Fruit fly (Drosophila melanogaster) whole organism, embryonic: ENCODE data around the gene CG44044.

ENCODE experiments used
- Adf1 ChIP-seq: fragments of 200-800 bp; sonication (Bioruptor generic); IDR thresholded peaks from 2 replicates; pipeline ENCODE4 v1.3.6; 2022; ENCODE audit warnings: missing biosample characterization, missing genetic modification characterization
- Atf3 ChIP-seq: fragments of 200-800 bp; sonication (Bioruptor generic); optimal IDR thresholded peaks from 3 replicates; lab custom pipeline; 2016; ENCODE audit warnings: missing biosample characterization, missing genetic modification characterization
- BEAF-32 ChIP-seq: fragments of 200-800 bp; sonication (Bioruptor generic); optimal IDR thresholded peaks from 3 replicates; lab custom pipeline; 2017; ENCODE audit warnings: missing biosample characterization, missing genetic modification characterization, mild to moderate bottlenecking, moderate library complexity, missing genetic modification reagents
- CG11398 ChIP-seq: fragments of 200-800 bp; sonication (Bioruptor generic); optimal IDR thresholded peaks from 2 replicates; lab custom pipeline; 2016; ENCODE audit warnings: missing biosample characterization, missing genetic modification characterization
- CG11696 ChIP-seq: fragments of 200-800 bp; sonication (Bioruptor generic); IDR thresholded peaks from 2 replicates; pipeline ENCODE4 v1.3.6; 2022; ENCODE audit warnings: missing biosample characterization, missing genetic modification characterization
- CG12104 ChIP-seq: fragments of 200-800 bp; sonication (Bioruptor generic); optimal IDR thresholded peaks from 3 replicates; lab custom pipeline; 2016; ENCODE audit warnings: missing biosample characterization, missing genetic modification characterization
- CG12155 ChIP-seq: fragments of 200-800 bp; sonication (Bioruptor generic); optimal IDR thresholded peaks from 3 replicates; lab custom pipeline; 2016; ENCODE audit warnings: missing biosample characterization, missing genetic modification characterization
- CG12659 ChIP-seq: fragments of 200-800 bp; sonication (Bioruptor generic); optimal IDR thresholded peaks from 3 replicates; lab custom pipeline; 2017; ENCODE audit warnings: mild to moderate bottlenecking, missing biosample characterization, missing genetic modification reagents, missing genetic modification characterization
- CG14014 ChIP-seq: fragments of 200-800 bp; sonication (Bioruptor generic); IDR thresholded peaks from 2 replicates; pipeline ENCODE4 v1.3.6; 2022; ENCODE audit warnings: missing biosample characterization, missing genetic modification characterization
- CG14050 ChIP-seq: fragments of 200-800 bp; sonication (Bioruptor generic); IDR thresholded peaks from 3 replicates; pipeline ENCODE4 v1.3.6; 2022; ENCODE audit warnings: missing biosample characterization, missing genetic modification characterization
- CG15514 ChIP-seq: fragments of 200-800 bp; sonication (Bioruptor generic); optimal IDR thresholded peaks from 3 replicates; lab custom pipeline; 2017; ENCODE audit warnings: missing biosample characterization, missing genetic modification characterization, mild to moderate bottlenecking, moderate library complexity, missing genetic modification reagents
- CG17186 ChIP-seq: fragments of 200-800 bp; sonication (Bioruptor generic); optimal IDR thresholded peaks from 3 replicates; lab custom pipeline; 2017; ENCODE audit warnings: missing biosample characterization, missing genetic modification reagents, missing genetic modification characterization
- CG2120 ChIP-seq: fragments of 200-800 bp; sonication (Bioruptor generic); optimal IDR thresholded peaks from 3 replicates; lab custom pipeline; 2016; ENCODE audit warnings: missing biosample characterization, missing genetic modification characterization
- CG2202 ChIP-seq: fragments of 200-800 bp; sonication (Bioruptor generic); optimal IDR thresholded peaks from 2 replicates; lab custom pipeline; 2018; ENCODE audit warnings: missing biosample characterization, mild to moderate bottlenecking, missing genetic modification characterization
- CG2678 ChIP-seq: fragments of 200-800 bp; sonication (Bioruptor generic); optimal IDR thresholded peaks from 3 replicates; lab custom pipeline; 2019; ENCODE audit warnings: missing biosample characterization, mild to moderate bottlenecking, missing genetic modification characterization, moderate library complexity
- CG4328 ChIP-seq: fragments of 200-800 bp; sonication (Bioruptor generic); optimal IDR thresholded peaks from 3 replicates; lab custom pipeline; 2017; ENCODE audit warnings: missing biosample characterization, missing genetic modification reagents, missing genetic modification characterization
- Chrac-16 ChIP-seq: fragments of 200-800 bp; sonication (Bioruptor generic); optimal IDR thresholded peaks from 3 replicates; lab custom pipeline; 2016; ENCODE audit warnings: missing biosample characterization, missing genetic modification characterization
- Dfd ChIP-seq, 2 experiments: fragments of >200 bp; optimal IDR thresholded peaks; 2 replicates each; lab custom pipeline; 2017; ENCODE audit warnings: missing biosample characterization in 2 of 2, missing genetic modification characterization in 2 of 2
- Dp ChIP-seq: fragments of 200-800 bp; sonication (Bioruptor generic); optimal IDR thresholded peaks from 2 replicates; lab custom pipeline; 2018; ENCODE audit warnings: missing biosample characterization, mild to moderate bottlenecking, missing genetic modification characterization, moderate library complexity
- Gsc ChIP-seq: fragments of 200-800 bp; sonication (Bioruptor generic); IDR thresholded peaks from 2 replicates; pipeline ENCODE4 v1.3.6; 2022; ENCODE audit warnings: missing biosample characterization, missing genetic modification characterization
- H2.0 ChIP-seq: fragments of 200-800 bp; sonication (Bioruptor generic); IDR thresholded peaks from 2 replicates; pipeline ENCODE4 v1.3.6; 2022; ENCODE audit warnings: missing biosample characterization, missing genetic modification characterization
- Hand ChIP-seq: fragments of 200-800 bp; sonication (Bioruptor generic); optimal IDR thresholded peaks from 2 replicates; lab custom pipeline; 2017; ENCODE audit warnings: mild to moderate bottlenecking, missing biosample characterization, missing genetic modification reagents, missing genetic modification characterization
- Hmr ChIP-seq: fragments of 200-800 bp; sonication (Bioruptor generic); optimal IDR thresholded peaks from 3 replicates; lab custom pipeline; 2017; ENCODE audit warnings: mild to moderate bottlenecking, missing biosample characterization, missing genetic modification reagents, missing genetic modification characterization
- Hsf ChIP-seq: fragments of 200-800 bp; sonication (Bioruptor generic); optimal IDR thresholded peaks from 3 replicates; lab custom pipeline; 2016; ENCODE audit warnings: missing biosample characterization, missing genetic modification characterization
- MBD-R2 ChIP-seq: fragments of 200-800 bp; sonication (Bioruptor generic); IDR thresholded peaks from 2 replicates; pipeline ENCODE4 v1.3.6; 2022; ENCODE audit warnings: missing biosample characterization, missing genetic modification characterization
- Mad ChIP-seq: fragments of 200-800 bp; sonication (Bioruptor generic); optimal IDR thresholded peaks from 2 replicates; lab custom pipeline; 2016; ENCODE audit warnings: missing biosample characterization, missing genetic modification characterization
- Meics ChIP-seq: fragments of 200-800 bp; sonication (Bioruptor generic); optimal IDR thresholded peaks from 2 replicates; lab custom pipeline; 2017; ENCODE audit warnings: missing biosample characterization, mild to moderate bottlenecking, missing genetic modification characterization
- NC2β ChIP-seq: fragments of 200-800 bp; sonication (Bioruptor generic); optimal IDR thresholded peaks from 2 replicates; lab custom pipeline; 2016; ENCODE audit warnings: missing biosample characterization, missing genetic modification characterization
- Neu2 ChIP-seq: fragments of 200-800 bp; sonication (Bioruptor generic); optimal IDR thresholded peaks from 3 replicates; lab custom pipeline; 2016; ENCODE audit warnings: missing biosample characterization, missing genetic modification characterization, borderline replicate concordance
- Rfx ChIP-seq: fragments of 200-800 bp; sonication (Bioruptor generic); IDR thresholded peaks from 2 replicates; pipeline ENCODE4 v1.3.6; 2022; ENCODE audit warnings: missing biosample characterization, missing genetic modification characterization
- Sry-δ ChIP-seq: fragments of 200-800 bp; sonication (Bioruptor generic); optimal IDR thresholded peaks from 2 replicates; lab custom pipeline; 2016; ENCODE audit warnings: missing biosample characterization, missing genetic modification characterization
- bbx ChIP-seq: fragments of 200-800 bp; sonication (Bioruptor generic); IDR thresholded peaks from 2 replicates; pipeline ENCODE4 v1.3.6; 2022; ENCODE audit warnings: missing biosample characterization, missing genetic modification characterization; ENCODE audit not compliant: partially characterized antibody
- bigmax ChIP-seq: fragments of 200-800 bp; sonication (Bioruptor generic); optimal IDR thresholded peaks from 2 replicates; lab custom pipeline; 2018; ENCODE audit warnings: missing biosample characterization, mild to moderate bottlenecking, missing genetic modification characterization
- ci ChIP-seq: fragments of 200-800 bp; sonication (Bioruptor generic); IDR thresholded peaks from 3 replicates; pipeline ENCODE4 v1.3.6; 2022; ENCODE audit warnings: missing biosample characterization, missing genetic modification characterization
- emc ChIP-seq: fragments of 200-800 bp; sonication (Bioruptor generic); optimal IDR thresholded peaks from 2 replicates; lab custom pipeline; 2016; ENCODE audit warnings: missing biosample characterization, missing genetic modification characterization
- fd64A ChIP-seq: fragments of 200-800 bp; sonication (Bioruptor generic); optimal IDR thresholded peaks from 3 replicates; lab custom pipeline; 2018; ENCODE audit warnings: missing biosample characterization, mild to moderate bottlenecking, missing genetic modification characterization
- gsb ChIP-seq: fragments of 200-800 bp; sonication (Bioruptor generic); IDR thresholded peaks from 2 replicates; pipeline ENCODE4 v1.3.6; 2022; ENCODE audit warnings: missing biosample characterization, missing genetic modification characterization
- her ChIP-seq: fragments of 200-800 bp; sonication (Bioruptor generic); optimal IDR thresholded peaks from 2 replicates; lab custom pipeline; 2016; ENCODE audit warnings: missing biosample characterization, missing genetic modification characterization
- lilli ChIP-seq: fragments of 200-800 bp; sonication (Bioruptor generic); optimal IDR thresholded peaks from 3 replicates; lab custom pipeline; 2016; ENCODE audit warnings: missing biosample characterization, missing genetic modification characterization
- org-1 ChIP-seq: fragments of 200-800 bp; sonication (Bioruptor generic); optimal IDR thresholded peaks from 2 replicates; lab custom pipeline; 2017; ENCODE audit warnings: missing biosample characterization, missing genetic modification characterization
- pho ChIP-seq: fragments of 200-800 bp; sonication (Bioruptor generic); optimal IDR thresholded peaks from 2 replicates; lab custom pipeline; 2016; ENCODE audit warnings: missing biosample characterization, missing genetic modification characterization
- psq ChIP-seq: fragments of 200-800 bp; sonication (Bioruptor generic); optimal IDR thresholded peaks from 2 replicates; lab custom pipeline; 2017; ENCODE audit warnings: missing biosample characterization, missing genetic modification characterization
- pzg ChIP-seq: fragments of 200-800 bp; sonication (Bioruptor generic); optimal IDR thresholded peaks from 3 replicates; lab custom pipeline; 2018; ENCODE audit warnings: missing biosample characterization, mild to moderate bottlenecking, missing genetic modification characterization, moderate library complexity
- row ChIP-seq: fragments of 200-800 bp; sonication (Bioruptor generic); IDR thresholded peaks from 3 replicates; pipeline ENCODE4 v1.3.6; 2022; ENCODE audit warnings: missing biosample characterization, missing genetic modification characterization
- scrt ChIP-seq: fragments of 200-800 bp; sonication (Bioruptor generic); optimal IDR thresholded peaks from 2 replicates; lab custom pipeline; 2018; ENCODE audit warnings: missing biosample characterization, mild to moderate bottlenecking, missing genetic modification characterization, moderate library complexity
- seq ChIP-seq: fragments of 200-800 bp; sonication (Bioruptor generic); IDR thresholded peaks from 2 replicates; pipeline ENCODE4 v1.3.6; 2022; ENCODE audit warnings: missing biosample characterization, missing genetic modification characterization
- sr ChIP-seq: fragments of 200-800 bp; sonication (Bioruptor generic); IDR thresholded peaks from 3 replicates; pipeline ENCODE4 v1.3.6; 2022; ENCODE audit warnings: missing biosample characterization, missing genetic modification characterization
- trem ChIP-seq: fragments of 200-800 bp; optimal IDR thresholded peaks from 3 replicates; lab custom pipeline; 2019; ENCODE audit warnings: missing biosample characterization, mild to moderate bottlenecking, missing genetic modification characterization, moderate library complexity
- unc-4 ChIP-seq: fragments of 200-800 bp; sonication (Bioruptor generic); IDR thresholded peaks from 2 replicates; pipeline ENCODE4 v1.3.6; 2022; ENCODE audit warnings: missing biosample characterization, missing genetic modification characterization; ENCODE audit not compliant: partially characterized antibody
- yki ChIP-seq: fragments of >200 bp; optimal IDR thresholded peaks from 3 replicates; lab custom pipeline; 2018
- zfh1 ChIP-seq: fragments of 200-800 bp; sonication (Bioruptor generic); IDR thresholded peaks from 3 replicates; pipeline ENCODE4 v1.3.6; 2022; ENCODE audit warnings: missing biosample characterization, missing genetic modification characterization

Gene CG44044

DNA sequence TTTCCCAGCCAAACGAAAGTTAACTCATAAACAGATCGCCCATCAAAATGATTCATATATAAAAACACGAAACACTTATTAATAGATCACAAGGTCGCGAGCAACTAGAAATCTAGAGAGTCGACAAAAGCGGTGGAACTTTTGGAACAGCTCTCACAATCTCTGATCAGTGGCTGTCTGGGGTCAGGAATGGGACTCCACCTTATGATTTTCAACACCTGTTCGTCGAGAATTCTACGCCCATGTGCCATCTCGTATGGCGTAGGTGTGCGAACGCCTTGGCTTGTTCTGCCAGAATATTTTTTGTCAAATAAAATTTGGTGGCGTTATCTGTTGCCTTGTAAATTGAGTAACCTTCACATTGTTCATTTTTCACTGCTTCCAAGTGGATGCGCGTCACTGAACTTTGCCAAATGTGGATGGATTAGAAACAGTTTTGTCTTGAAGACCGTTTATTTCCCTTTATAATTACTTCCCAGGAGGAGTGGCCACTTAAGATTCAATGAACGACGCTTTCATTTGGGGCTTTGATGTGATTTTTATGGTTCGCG is 33.8 kb downstream of the CG44044 start (continued):
- TF ChIP-seq CG11398 (no peak), CG15514 (peak; percentile 30), CG14050 (GFP tag; lab: Robert Waterston, UW) (no peak), Meics (GFP tag; lab: Kevin White, UChicago) (peak; percentile 76), psq (GFP tag; lab: Kevin White, UChicago) (no peak), CG12659 (peak; percentile 39), Neu2 (GFP tag; lab: Kevin White, UChicago) (no peak), bbx (GFP tag; lab: Robert Waterston, UW) (no peak), Hand (peak; percentile 47), Adf1 (GFP tag; lab: Robert Waterston, UW) (peak; percentile 29; the same call in 1 of the 2 replicates), Chrac-16 (GFP tag; lab: Kevin White, UChicago) (no peak), bigmax (no peak), BEAF-32 (GFP tag; lab: Kevin White, UChicago) (no peak), row (GFP tag; lab: Robert Waterston, UW) (peak; percentile 56), her (peak; percentile 60), CG4328 (GFP tag; lab: Kevin White, UChicago) (peak; percentile 15), CG12104 (GFP tag; lab: Kevin White, UChicago) (no peak), CG2120 (peak; percentile 88), Dp (GFP tag; lab: Kevin White, UChicago) (no peak), MBD-R2 (GFP tag; lab: Robert Waterston, UW) (peak; percentile 43; the same call in 1 of the 2 replicates), CG2202 (tag; lab: Kevin White, UChicago) (no peak), zfh1 (GFP tag; lab: Robert Waterston, UW) (0 out of 3 replicates have a peak, but pooled peaks have one; percentile 10), CG14014 (peak; percentile 55; the same call in 1 of the 2 replicates), NC2β (GFP tag; lab: Kevin White, UChicago) (no peak), scrt (GFP tag; lab: Kevin White, UChicago) (no peak), Dfd (GFP tag; optimal IDR thresholded peaks at IDR 0.05; lab: Kevin White, UChicago) (no peak), lilli (peak; percentile 68), Mad (no peak), pho (GFP tag; lab: Kevin White, UChicago) (peak; percentile 61), Gsc (GFP tag; lab: Robert Waterston, UW) (no peak), Rfx (peak; percentile 93), trem (no peak), CG2678 (tag; lab: Kevin White, UChicago) (peak; percentile 59), fd64A (no peak), unc-4 (GFP tag; lab: Robert Waterston, UW) (no peak), CG17186 (GFP tag; lab: Kevin White, UChicago) (no peak), gsb (GFP tag; lab: Robert Waterston, UW) (0 out of 2 replicates have a peak, but pooled peaks have one; percentile 14), ci (GFP tag; lab: Robert Waterston, UW) (peak; percentile 34; the same call in 1 of the 3 replicates), seq (GFP tag; lab: Robert Waterston, UW) (0 out of 2 replicates have a peak, but pooled peaks have one; percentile 13), H2.0 (peak; percentile 37; the same call in 1 of the 2 replicates), Hmr (peak; percentile 71), Atf3 (GFP tag; lab: Kevin White, UChicago) (no peak), Hsf (GFP tag; lab: Kevin White, UChicago) (peak; percentile 25), CG12155 (peak; percentile 18), org-1 (no peak), Sry-δ (GFP tag; lab: Kevin White, UChicago) (no peak), CG11696 (GFP tag; lab: Robert Waterston, UW) (0 out of 2 replicates have a peak, but pooled peaks have one; percentile 45), emc (GFP tag; lab: Kevin White, UChicago) (no peak), sr (GFP tag; lab: Robert Waterston, UW) (peak; percentile 93), yki (lab: Kevin White, UChicago) (no peak), pzg (GFP tag; lab: Kevin White, UChicago) (no peak)
